Worm (Caenorhabditis elegans): ENCODE data around the gene C55A6.3.

DNA sequence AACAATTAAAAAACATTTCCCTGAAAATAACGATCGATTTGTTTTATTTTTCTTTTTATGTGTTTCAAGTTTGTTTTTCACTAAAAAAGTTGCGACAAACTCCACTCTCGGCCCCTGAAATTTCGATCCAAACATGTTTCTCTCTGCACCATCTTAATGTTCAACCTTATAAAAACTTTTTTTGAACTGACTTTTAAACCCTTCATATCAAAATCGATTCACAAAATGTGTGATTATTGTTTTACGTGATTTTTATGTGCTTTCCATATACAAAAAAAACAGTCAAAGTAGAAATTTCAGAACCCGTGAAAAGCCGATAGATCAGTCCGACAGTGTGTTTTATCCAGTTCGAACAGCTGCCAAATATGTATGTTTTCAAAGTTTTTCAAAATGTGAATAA is 14.2 kb upstream of the C55A6.3 start, which contains the start of gene ccch-1:
- TF ChIP-seq flt-1 (GFP tag; IDR thresholded peaks at IDR 0.05) (no peak), klf-2 (GFP tag; conservative IDR thresholded peaks at IDR 0.05) (no peak)
